Fruit fly (Drosophila melanogaster) whole organism, wandering third instar larva: ENCODE results near the gene Sry-delta.

Experiments
- Abd-B ChIP-seq: fragments of >200 bp; optimal IDR thresholded peaks from 2 replicates; lab custom pipeline; 2017; ENCODE audit warnings: missing biosample characterization, missing genetic modification characterization
- CG9705 ChIP-seq: fragments of 200-800 bp; sonication (Bioruptor generic); optimal IDR thresholded peaks from 2 replicates; lab custom pipeline; 2018; ENCODE audit warnings: missing biosample characterization, mild to moderate bottlenecking, missing genetic modification characterization
- CrebA ChIP-seq: fragments of 200-800 bp; sonication (Bioruptor generic); optimal IDR thresholded peaks from 2 replicates; lab custom pipeline; 2016; ENCODE audit warnings: missing biosample characterization, mild to moderate bottlenecking, missing genetic modification characterization, borderline replicate concordance
- Dfd ChIP-seq: fragments of >200 bp; optimal IDR thresholded peaks from 2 replicates; lab custom pipeline; 2017; ENCODE audit warnings: missing biosample characterization, missing genetic modification characterization
- Dif ChIP-seq: fragments of 200-275, 200-300 bp; sonication (Bioruptor generic); optimal IDR thresholded peaks from 2 replicates; lab custom pipeline; 2018; ENCODE audit warnings: missing biosample characterization, missing genetic modification characterization; ENCODE audit not compliant: partially characterized antibody
- HLH106 ChIP-seq: fragments of 200-800 bp; optimal IDR thresholded peaks from 3 replicates; lab custom pipeline; 2019; ENCODE audit warnings: missing biosample characterization, mild to moderate bottlenecking, missing genetic modification characterization, moderate library complexity
- Hr78 ChIP-seq: fragments of >200 bp; optimal IDR thresholded peaks from 2 replicates; lab custom pipeline; 2017; ENCODE audit warnings: missing biosample characterization, missing genetic modification characterization
- Jra ChIP-seq: sonication (Bioruptor generic); optimal IDR thresholded peaks from 2 replicates; lab custom pipeline; 2016; ENCODE audit warnings: missing biosample characterization, missing genetic modification characterization
- Mio ChIP-seq: sonication (Bioruptor generic); optimal IDR thresholded peaks from 2 replicates; lab custom pipeline; 2016; ENCODE audit warnings: missing biosample characterization, missing genetic modification characterization
- Myc ChIP-seq: fragments of >200 bp; optimal IDR thresholded peaks from 2 replicates; lab custom pipeline; 2017
- OdsH ChIP-seq: fragments of 200-800 bp; sonication (Bioruptor generic); optimal IDR thresholded peaks from 2 replicates; lab custom pipeline; 2016; ENCODE audit warnings: missing biosample characterization, mild to moderate bottlenecking, missing genetic modification characterization
- Rel ChIP-seq, 2 experiments: fragments of 200-800 bp; sonication (Bioruptor generic) in 1 of 2; optimal IDR thresholded peaks; 2 replicates in 1 of 2; 3 replicates in 1 of 2; lab custom pipeline; 2016 to 2019; ENCODE audit warnings: mild to moderate bottlenecking in 2 of 2, missing biosample characterization in 2 of 2, missing genetic modification characterization in 2 of 2, moderate library complexity in 1 of 2
- Sp1 ChIP-seq: fragments of 200-800 bp; sonication (Bioruptor generic); optimal IDR thresholded peaks from 3 replicates; lab custom pipeline; 2019; ENCODE audit warnings: missing biosample characterization, mild to moderate bottlenecking, missing genetic modification characterization, moderate library complexity
- Vsx2 ChIP-seq: fragments of 200-300, 225-300 bp; sonication (Bioruptor generic); optimal IDR thresholded peaks from 2 replicates; lab custom pipeline; 2018; ENCODE audit warnings: missing biosample characterization, missing genetic modification characterization; ENCODE audit not compliant: partially characterized antibody
- br ChIP-seq: fragments of 200-800 bp; sonication (Bioruptor generic); optimal IDR thresholded peaks from 2 replicates; lab custom pipeline; 2016; ENCODE audit warnings: missing biosample characterization, missing genetic modification characterization
- brk ChIP-seq: fragments of 200-800 bp; sonication (Bioruptor generic); optimal IDR thresholded peaks from 2 replicates; lab custom pipeline; 2016; ENCODE audit warnings: missing biosample characterization, mild to moderate bottlenecking, missing genetic modification characterization
- dl ChIP-seq, 2 experiments: fragments of 175-275, 200-275 bp in 1 of 2; fragments of 200-275 bp in 1 of 2; sonication (Bioruptor generic); optimal IDR thresholded peaks; lab custom pipeline; 2018; ENCODE audit warnings: mild to moderate bottlenecking in 2 of 2, missing biosample characterization in 2 of 2, missing genetic modification characterization in 2 of 2, moderate library complexity in 2 of 2; ENCODE audit not compliant: partially characterized antibody in 2 of 2, insufficient read depth in 1 of 2
- dsf ChIP-seq: sonication (Bioruptor generic); optimal IDR thresholded peaks from 2 replicates; lab custom pipeline; 2016; ENCODE audit warnings: missing biosample characterization, missing genetic modification characterization, borderline replicate concordance
- foxo ChIP-seq, 2 experiments: fragments of 200-800 bp; sonication (Bioruptor generic); optimal IDR thresholded peaks; 2 replicates in 1 of 2; 3 replicates in 1 of 2; lab custom pipeline; 2016 to 2017; ENCODE audit warnings: missing biosample characterization in 2 of 2, missing genetic modification characterization in 2 of 2
- fru ChIP-seq: fragments of 200-800 bp; sonication (Bioruptor generic); optimal IDR thresholded peaks from 3 replicates; lab custom pipeline; 2016; ENCODE audit warnings: missing biosample characterization, mild to moderate bottlenecking, missing genetic modification characterization
- h ChIP-seq: fragments of 200-800 bp; sonication (Bioruptor generic); optimal IDR thresholded peaks from 3 replicates; lab custom pipeline; 2016; ENCODE audit warnings: missing biosample characterization, mild to moderate bottlenecking, missing genetic modification characterization
- jim ChIP-seq: fragments of 175-275, 200-325 bp; sonication (Bioruptor generic); optimal IDR thresholded peaks from 2 replicates; lab custom pipeline; 2016; ENCODE audit warnings: missing biosample characterization, mild to moderate bottlenecking, missing genetic modification characterization
- lola ChIP-seq: fragments of >200 bp; optimal IDR thresholded peaks from 2 replicates; lab custom pipeline; 2017; ENCODE audit warnings: missing biosample characterization, missing genetic modification characterization
- pan ChIP-seq: fragments of >200 bp; optimal IDR thresholded peaks from 2 replicates; lab custom pipeline; 2017
- psq ChIP-seq: fragments of 200-800 bp; sonication (Bioruptor generic); optimal IDR thresholded peaks from 3 replicates; lab custom pipeline; 2017; ENCODE audit warnings: missing biosample characterization, mild to moderate bottlenecking, missing genetic modification characterization, moderate library complexity
- rgr ChIP-seq: fragments of 200-800 bp; sonication (Bioruptor generic); optimal IDR thresholded peaks from 3 replicates; lab custom pipeline; 2016; ENCODE audit warnings: missing biosample characterization, mild to moderate bottlenecking, missing genetic modification characterization
- sage ChIP-seq: fragments of 200-800 bp; sonication (Bioruptor generic); optimal IDR thresholded peaks from 2 replicates; lab custom pipeline; 2016; ENCODE audit warnings: missing biosample characterization, mild to moderate bottlenecking, missing genetic modification characterization
- sv ChIP-seq: fragments of 200-800 bp; sonication (Bioruptor generic); optimal IDR thresholded peaks from 3 replicates; lab custom pipeline; 2016; ENCODE audit warnings: missing biosample characterization, missing genetic modification characterization
- usp ChIP-seq: fragments of >200 bp; optimal IDR thresholded peaks from 2 replicates; lab custom pipeline; 2017; ENCODE audit warnings: missing biosample characterization, missing genetic modification characterization
- woc ChIP-seq: sonication (Bioruptor generic); optimal IDR thresholded peaks from 2 replicates; lab custom pipeline; 2016; ENCODE audit warnings: missing biosample characterization, mild to moderate bottlenecking, missing genetic modification characterization

Gene Sry-delta

dm6 chr3R:30021559-30022451 is 21.3 kb upstream of the Sry-delta start, which contains the start of gene Mgat2:
Mgat2 (minus strand) TSS chr3R:30022221.
- TF ChIP-seq Sp1 (GFP tag; lab: Kevin White, UChicago): peak; percentile 57
- TF ChIP-seq br (GFP tag; lab: Kevin White, UChicago): peak; percentile 19
- TF ChIP-seq Jra (GFP tag; lab: Kevin White, UChicago): peak; percentile 59
- TF ChIP-seq woc (GFP tag; lab: Kevin White, UChicago): no peak
- TF ChIP-seq h: no peak
- TF ChIP-seq psq (GFP tag; lab: Kevin White, UChicago): peak; percentile 11
- peak; percentile 81 for TF ChIP-seq Dif (GFP tag; lab: Kevin White, UChicago)
- no peak for TF ChIP-seq Rel (GFP tag; optimal IDR thresholded peaks at IDR 0.05; lab: Kevin White, UChicago)
- TF ChIP-seq Rel (tag; optimal IDR thresholded peaks at IDR 0.05; lab: Kevin White, UChicago): peak; percentile 70
- no peak for TF ChIP-seq fru (GFP tag; lab: Kevin White, UChicago)
- TF ChIP-seq dl (GFP tag; optimal IDR thresholded peaks at IDR 0.05; lab: Kevin White, UChicago; ENCODE audit: insufficient read depth in 1 of 2, partially characterized antibody in 2 of 2): peak in 1 of 2 experiments; percentile 41
- peak; percentile 26 for TF ChIP-seq Vsx2

dm6 chr3R:30022452-30023028 is 20.6 kb upstream of the Sry-delta start, which contains the start of the genes RpS28a and Axn:
RpS28a (minus strand) TSS chr3R:30022648.
Axn (plus strand) TSS chr3R:30022842.
- TF ChIP-seq Myc (peak; percentile 72), CG9705 (GFP tag; lab: Kevin White, UChicago) (no peak), brk (GFP tag; lab: Kevin White, UChicago) (no peak), Hr78 (peak; percentile 23), dsf (no peak), sv (GFP tag; lab: Kevin White, UChicago) (no peak), lola (GFP tag; lab: Kevin White, UChicago) (no peak), dl (GFP tag; optimal IDR thresholded peaks at IDR 0.05; lab: Kevin White, UChicago; ENCODE audit: insufficient read depth in 1 of 2, partially characterized antibody in 2 of 2) (no peak), pan (lab: Kevin White, UChicago) (no peak), h (no peak), psq (GFP tag; lab: Kevin White, UChicago) (no peak), jim (GFP tag; lab: Kevin White, UChicago) (no peak), Dfd (GFP tag; lab: Kevin White, UChicago) (no peak), Mio (no peak)

dm6 chr3R:30023445-30023844 is 19.7 kb upstream of the Sry-delta start:
- no peak for TF ChIP-seq pan (lab: Kevin White, UChicago)

- TF ChIP-seq psq (GFP tag; lab: Kevin White, UChicago) (no peak), pan (lab: Kevin White, UChicago) (no peak), br (GFP tag; lab: Kevin White, UChicago) (no peak), OdsH (GFP tag; lab: Kevin White, UChicago) (no peak), foxo (GFP tag; optimal IDR thresholded peaks at IDR 0.05; lab: Kevin White, UChicago) (no peak), jim (GFP tag; lab: Kevin White, UChicago) (no peak), dl (GFP tag; optimal IDR thresholded peaks at IDR 0.05; lab: Kevin White, UChicago; ENCODE audit: insufficient read depth in 1 of 2, partially characterized antibody in 2 of 2) (no peak), Abd-B (GFP tag; lab: Kevin White, UChicago) (no peak), dsf (no peak), HLH106 (tag; lab: Kevin White, UChicago) (no peak), Sp1 (GFP tag; lab: Kevin White, UChicago) (no peak), Jra (GFP tag; lab: Kevin White, UChicago) (no peak), Rel (GFP tag; optimal IDR thresholded peaks at IDR 0.05; lab: Kevin White, UChicago) (no peak), Rel (tag; optimal IDR thresholded peaks at IDR 0.05; lab: Kevin White, UChicago) (no peak), Dfd (GFP tag; lab: Kevin White, UChicago) (no peak), CG9705 (GFP tag; lab: Kevin White, UChicago) (no peak), CrebA (GFP tag; lab: Kevin White, UChicago) (no peak), rgr (GFP tag; lab: Kevin White, UChicago) (no peak), usp (GFP tag; lab: Kevin White, UChicago) (no peak), sage (GFP tag; lab: Kevin White, UChicago) (no peak)
- TF ChIP-seq, all 38 proteins: peak for 0
Observed at dm6 chr3R:30030061-30030460, 13.1 kb upstream of the Sry-delta start.
